Worm (Caenorhabditis elegans) whole organism, L1 larva: ENCODE data around the gene Y32G9A.5.

Experiments used
- C16A3.4 ChIP-seq: fragments of 150-350 bp; optimal IDR thresholded peaks from 2 replicates; lab custom pipeline; 2014; ENCODE audit warnings: missing biosample characterization, missing genetic modification characterization
- Y116A8C.19 ChIP-seq: sonication (generic microtip); optimal IDR thresholded peaks from 2 replicates; lab custom pipeline; 2016; ENCODE audit warnings: missing compliant biosample characterization, missing genetic modification characterization, borderline replicate concordance
- aha-1 ChIP-seq: fragments of 150-350 bp; optimal IDR thresholded peaks from 2 replicates; lab custom pipeline; 2014; ENCODE audit warnings: missing biosample characterization, missing genetic modification characterization
- alr-1 ChIP-seq: fragments of 200-800 bp; sonication (Bioruptor generic); optimal IDR thresholded peaks from 2 replicates; lab custom pipeline; 2018; ENCODE audit warnings: borderline replicate concordance, mild to moderate bottlenecking, missing genetic modification characterization, missing compliant biosample characterization
- aly-2 ChIP-seq: fragments of 150-350 bp; optimal IDR thresholded peaks from 2 replicates; lab custom pipeline; 2014; ENCODE audit warnings: missing biosample characterization, missing genetic modification characterization
- ama-1 ChIP-seq: fragments of 150-350 bp; optimal IDR thresholded peaks from 2 replicates; lab custom pipeline; 2014
- blmp-1 ChIP-seq: fragments of 150-350 bp; optimal IDR thresholded peaks from 2 replicates; lab custom pipeline; 2014; ENCODE audit warnings: missing biosample characterization, missing genetic modification characterization
- ceh-82 ChIP-seq, 3 experiments: fragments of 150-350 bp in 1 of 3; sonication (generic microtip) in 2 of 3; optimal IDR thresholded peaks; 2 replicates each; lab custom pipeline; 2014 to 2017; ENCODE audit warnings: missing biosample characterization in 3 of 3, missing genetic modification characterization in 3 of 3
- ceh-90 ChIP-seq: sonication (generic microtip); optimal IDR thresholded peaks from 2 replicates; lab custom pipeline; 2016; ENCODE audit warnings: missing genetic modification characterization, missing compliant biosample characterization
- dpl-1 ChIP-seq, 3 experiments: fragments of 150-350 bp in 2 of 3; sonication (generic microtip) in 1 of 3; optimal IDR thresholded peaks; 2 replicates each; lab custom pipeline; 2014 to 2017; ENCODE audit warnings: missing biosample characterization in 3 of 3, missing genetic modification characterization in 3 of 3, missing genetic modification reagents in 3 of 3
- egl-13 ChIP-seq: sonication (generic microtip); optimal IDR thresholded peaks from 2 replicates; lab custom pipeline; 2016; ENCODE audit warnings: missing genotype, missing genetic modification reagents, missing genetic modification characterization, missing compliant biosample characterization
- egl-27 ChIP-seq, 2 experiments: fragments of 150-350 bp in 1 of 2; sonication (generic microtip); optimal IDR thresholded peaks; 3 replicates each; lab custom pipeline; 2017 to 2018; ENCODE audit warnings: missing biosample characterization in 2 of 2, missing genetic modification characterization in 2 of 2, missing genetic modification reagents in 2 of 2
- fkh-10 ChIP-seq: sonication (generic microtip); optimal IDR thresholded peaks from 2 replicates; lab custom pipeline; 2017; ENCODE audit warnings: missing biosample characterization, missing genetic modification reagents, missing genetic modification characterization
- fkh-4 ChIP-seq: sonication (generic microtip); optimal IDR thresholded peaks from 2 replicates; lab custom pipeline; 2016; ENCODE audit warnings: missing compliant biosample characterization, missing genetic modification characterization, borderline replicate concordance
- fos-1 ChIP-seq: fragments of 150-350 bp; optimal IDR thresholded peaks from 2 replicates; lab custom pipeline; 2014; ENCODE audit warnings: missing biosample characterization, missing genetic modification characterization
- grh-1 ChIP-seq: fragments of 200-800 bp; sonication (Bioruptor generic); IDR thresholded peaks from 2 replicates; pipeline ENCODE4 v1.3.6; 2022; ENCODE audit warnings: missing genetic modification reagents, missing genetic modification characterization, missing compliant biosample characterization
- hlh-17 ChIP-seq: fragments of 200-800 bp; sonication (Bioruptor generic); optimal IDR thresholded peaks from 2 replicates; lab custom pipeline; 2018; ENCODE audit warnings: missing genetic modification characterization, mild to moderate bottlenecking, missing compliant biosample characterization, moderate library complexity, borderline replicate concordance
- hlh-4 ChIP-seq: sonication (generic microtip); optimal IDR thresholded peaks from 2 replicates; lab custom pipeline; 2016; ENCODE audit warnings: mild to moderate bottlenecking, missing genetic modification characterization, missing compliant biosample characterization
- hpl-2 ChIP-seq: fragments of 150-350 bp; optimal IDR thresholded peaks from 2 replicates; lab custom pipeline; 2014; ENCODE audit warnings: missing biosample characterization, missing genetic modification reagents, missing genetic modification characterization
- isw-1 ChIP-seq: fragments of 200-800 bp; sonication (Bioruptor generic); IDR thresholded peaks from 2 replicates; pipeline ENCODE4 v1.3.6; 2022; ENCODE audit warnings: missing genetic modification characterization, missing compliant biosample characterization
- jun-1 ChIP-seq: fragments of 150-350 bp; optimal IDR thresholded peaks from 2 replicates; lab custom pipeline; 2014; ENCODE audit warnings: missing biosample characterization, missing genetic modification reagents, missing genetic modification characterization
- lin-13 ChIP-seq: fragments of 150-350 bp; optimal IDR thresholded peaks from 2 replicates; lab custom pipeline; 2014; ENCODE audit warnings: missing biosample characterization, missing genetic modification reagents, missing genetic modification characterization
- lin-14 ChIP-seq: fragments of 200-800 bp; sonication (Bioruptor generic); optimal IDR thresholded peaks from 2 replicates; lab custom pipeline; 2018; ENCODE audit warnings: mild to moderate bottlenecking, missing genetic modification characterization, moderate library complexity, missing compliant biosample characterization
- lin-15B ChIP-seq: fragments of 150-350 bp; sonication (generic microtip); optimal IDR thresholded peaks from 3 replicates; lab custom pipeline; 2014; ENCODE audit warnings: missing biosample characterization, missing genetic modification characterization
- lin-35 ChIP-seq, 2 experiments: fragments of 150-350 bp; optimal IDR thresholded peaks; 2 replicates each; lab custom pipeline; 2014; ENCODE audit warnings: missing biosample characterization in 2 of 2, missing genetic modification characterization in 2 of 2, missing genetic modification reagents in 2 of 2
- lir-3 ChIP-seq: sonication (generic microtip); optimal IDR thresholded peaks from 2 replicates; lab custom pipeline; 2016; ENCODE audit warnings: mild to moderate bottlenecking, missing genetic modification characterization, moderate library complexity, missing compliant biosample characterization; ENCODE audit not compliant: poor library complexity
- lsy-2 ChIP-seq, 2 experiments: fragments of 150-350 bp; optimal IDR thresholded peaks; 2 replicates each; lab custom pipeline; 2014; ENCODE audit warnings: missing biosample characterization in 2 of 2, missing genetic modification characterization in 2 of 2
- mdl-1 ChIP-seq, 2 experiments: fragments of 150-350 bp; optimal IDR thresholded peaks; 2 replicates each; lab custom pipeline; 2014 to 2017; ENCODE audit warnings: missing biosample characterization in 2 of 2, missing genetic modification characterization in 2 of 2, inconsistent platforms in 1 of 2
- nhr-12 ChIP-seq: sonication (generic microtip); optimal IDR thresholded peaks from 2 replicates; lab custom pipeline; 2017; ENCODE audit warnings: missing biosample characterization, missing genetic modification characterization
- nhr-20 ChIP-seq: sonication (generic microtip); optimal IDR thresholded peaks from 2 replicates; lab custom pipeline; 2016; ENCODE audit warnings: mild to moderate bottlenecking, missing genetic modification characterization, missing compliant biosample characterization
- nhr-237 ChIP-seq: fragments of 150-350 bp; optimal IDR thresholded peaks from 2 replicates; lab custom pipeline; 2014; ENCODE audit warnings: missing biosample characterization, missing genetic modification characterization
- nhr-28 ChIP-seq: fragments of 150-350 bp; optimal IDR thresholded peaks from 2 replicates; lab custom pipeline; 2014; ENCODE audit warnings: missing biosample characterization, missing genetic modification characterization
- nhr-47 ChIP-seq: sonication (generic microtip); optimal IDR thresholded peaks from 2 replicates; lab custom pipeline; 2016; ENCODE audit warnings: mild to moderate bottlenecking, missing genetic modification characterization, moderate library complexity, missing compliant biosample characterization
- nhr-71 ChIP-seq: sonication (generic microtip); optimal IDR thresholded peaks from 2 replicates; lab custom pipeline; 2016; ENCODE audit warnings: mild to moderate bottlenecking, missing genetic modification characterization, moderate library complexity, missing compliant biosample characterization
- nhr-76 ChIP-seq: sonication (generic microtip); optimal IDR thresholded peaks from 2 replicates; lab custom pipeline; 2017; ENCODE audit warnings: missing biosample characterization, missing genetic modification characterization
- nhr-77 ChIP-seq: fragments of 150-350 bp; optimal IDR thresholded peaks from 2 replicates; lab custom pipeline; 2014; ENCODE audit warnings: missing biosample characterization, missing genetic modification characterization
- nhr-85 ChIP-seq: sonication (generic microtip); peaks from one replicate; lab custom pipeline; 2016; ENCODE audit warnings: missing genetic modification characterization, inconsistent platforms, missing compliant biosample characterization
- nhr-90 ChIP-seq: sonication (generic microtip); optimal IDR thresholded peaks from 2 replicates; lab custom pipeline; 2016; ENCODE audit warnings: mild to moderate bottlenecking, missing genetic modification characterization, missing compliant biosample characterization; ENCODE audit not compliant: poor library complexity
- pag-3 ChIP-seq: sonication (generic microtip); optimal IDR thresholded peaks from 2 replicates; lab custom pipeline; 2017; ENCODE audit warnings: missing genetic modification characterization, mild to moderate bottlenecking, missing compliant biosample characterization, antibody characterized with exemption, borderline replicate concordance; ENCODE audit not compliant: insufficient read depth
- pax-3 ChIP-seq: fragments of 200-800 bp; sonication (Bioruptor generic); optimal IDR thresholded peaks from 2 replicates; lab custom pipeline; 2018; ENCODE audit warnings: mild to moderate bottlenecking, missing genetic modification characterization, moderate library complexity, missing compliant biosample characterization
- pqm-1 ChIP-seq: sonication (generic microtip); optimal IDR thresholded peaks from 3 replicates; lab custom pipeline; 2017; ENCODE audit warnings: missing biosample characterization, missing genetic modification characterization
- sptf-1 ChIP-seq: fragments of 150-350 bp; optimal IDR thresholded peaks from 2 replicates; lab custom pipeline; 2014; ENCODE audit warnings: missing biosample characterization, missing genetic modification characterization
- tbx-2 ChIP-seq: sonication (generic microtip); optimal IDR thresholded peaks from 2 replicates; lab custom pipeline; 2016; ENCODE audit warnings: missing genetic modification characterization, missing compliant biosample characterization
- unc-30 ChIP-seq: sonication (generic microtip); optimal IDR thresholded peaks from 2 replicates; lab custom pipeline; 2017; ENCODE audit warnings: missing biosample characterization, missing genetic modification characterization
- unc-62 ChIP-seq: fragments of 150-350 bp; optimal IDR thresholded peaks from 2 replicates; lab custom pipeline; 2014; ENCODE audit warnings: missing biosample characterization, missing genetic modification reagents, missing genetic modification characterization
- unc-98 ChIP-seq: fragments of 200-800 bp; sonication (Bioruptor generic); IDR thresholded peaks from 2 replicates; pipeline ENCODE4 v1.3.6; 2022; ENCODE audit warnings: missing genetic modification characterization, missing compliant biosample characterization
- vab-15 ChIP-seq: sonication (generic microtip); optimal IDR thresholded peaks from 2 replicates; lab custom pipeline; 2017; ENCODE audit warnings: missing genotype, mild to moderate bottlenecking, missing genetic modification characterization, missing compliant biosample characterization
- xbp-1 ChIP-seq: sonication (generic microtip); optimal IDR thresholded peaks from 2 replicates; lab custom pipeline; 2016; ENCODE audit warnings: missing genetic modification characterization, missing compliant biosample characterization
- zag-1 ChIP-seq: fragments of 150-350 bp; optimal IDR thresholded peaks from 2 replicates; lab custom pipeline; 2014; ENCODE audit warnings: missing biosample characterization, missing genetic modification characterization
- zip-4 ChIP-seq: fragments of 200-800 bp; sonication (Bioruptor generic); optimal IDR thresholded peaks from 2 replicates; lab custom pipeline; 2018; ENCODE audit warnings: mild to moderate bottlenecking, missing genetic modification characterization, moderate library complexity, missing compliant biosample characterization
- ztf-11 ChIP-seq, 2 experiments: sonication (generic microtip); optimal IDR thresholded peaks; 2 replicates each; lab custom pipeline; 2016 to 2017; ENCODE audit warnings: missing genetic modification characterization in 2 of 2, missing biosample characterization in 1 of 2, missing compliant biosample characterization in 1 of 2

The Y32G9A.5 gene

ce11 chrV:1868596-1869263 is 38.7 kb upstream of the Y32G9A.5 start, which contains the start of gene knl-3 (continued):
- TF ChIP-seq ceh-82 (tag; optimal IDR thresholded peaks at IDR 0.05; lab: Kevin White, UChicago) (peak; percentile 95 to 96 (median 95)), ama-1 (lab: Kevin White, UChicago) (no peak), fos-1 (tag; lab: Kevin White, UChicago) (peak; percentile 71), unc-30 (no peak), nhr-237 (tag; lab: Kevin White, UChicago) (peak; percentile 42), lin-14 (GFP tag; lab: Kevin White, UChicago) (peak; percentile 96), pag-3 (tag; lab: Kevin White, UChicago) (no peak), nhr-28 (tag; lab: Kevin White, UChicago) (no peak), dpl-1 (GFP tag; optimal IDR thresholded peaks at IDR 0.05; lab: Kevin White, UChicago) (peak; percentile 97 to 98 (median 98)), ztf-11 (tag; optimal IDR thresholded peaks at IDR 0.05; lab: Kevin White, UChicago) (peak in 1 of 2 experiments; percentile 70), jun-1 (tag; lab: Kevin White, UChicago) (peak; percentile 74), lin-13 (GFP tag; lab: Kevin White, UChicago) (peak; percentile 78), sptf-1 (tag; lab: Kevin White, UChicago) (no peak), ceh-90 (tag; lab: Kevin White, UChicago) (peak; percentile 40), unc-98 (GFP tag; lab: Robert Waterston, UW) (peak; percentile 38; the same call in 1 of the 2 replicates), nhr-12 (tag; lab: Kevin White, UChicago) (no peak), egl-13 (tag; lab: Kevin White, UChicago) (peak; percentile 77), nhr-90 (peak; percentile 88), pqm-1 (tag; lab: Kevin White, UChicago) (no peak), zag-1 (tag; lab: Kevin White, UChicago) (peak; percentile 61), nhr-76 (tag; lab: Kevin White, UChicago) (peak; percentile 72), fkh-4 (tag; lab: Kevin White, UChicago) (peak; percentile 40), lin-35 (GFP tag; optimal IDR thresholded peaks at IDR 0.05; lab: Kevin White, UChicago) (peak; percentile 96 to 98), lin-15B (tag; lab: Kevin White, UChicago) (peak; percentile 89), nhr-20 (peak; percentile 89), alr-1 (tag; lab: Kevin White, UChicago) (no peak), C16A3.4 (tag; lab: Kevin White, UChicago) (peak; percentile 85), mdl-1 (tag; optimal IDR thresholded peaks at IDR 0.05; lab: Kevin White, UChicago) (peak in 1 of 2 experiments; percentile 84), unc-62 (GFP tag; lab: Kevin White, UChicago) (no peak), hpl-2 (no peak), grh-1 (GFP tag; lab: Robert Waterston, UW) (peak; percentile 88), blmp-1 (tag; lab: Kevin White, UChicago) (peak; percentile 52), isw-1 (peak; percentile 85), hlh-4 (tag; lab: Kevin White, UChicago) (no peak), zip-4 (GFP tag; lab: Kevin White, UChicago) (peak; percentile 64), aly-2 (tag; lab: Kevin White, UChicago) (peak; percentile 81), aha-1 (tag; lab: Kevin White, UChicago) (peak; percentile 55), xbp-1 (tag; lab: Kevin White, UChicago) (peak; percentile 86), vab-15 (tag; lab: Kevin White, UChicago) (peak; percentile 45), nhr-71 (peak; percentile 92), pax-3 (tag; lab: Kevin White, UChicago) (peak; percentile 83), fkh-10 (peak; percentile 61), nhr-85 (tag; lab: Kevin White, UChicago) (peak; percentile 92), Y116A8C.19 (tag; lab: Kevin White, UChicago) (no peak), lsy-2 (tag; optimal IDR thresholded peaks at IDR 0.05; lab: Kevin White, UChicago) (peak; percentile 91), tbx-2 (peak; percentile 90), lir-3 (no peak), nhr-47 (tag; lab: Kevin White, UChicago) (peak; percentile 93), nhr-77 (peak; percentile 76), egl-27 (tag; optimal IDR thresholded peaks at IDR 0.05; lab: Kevin White, UChicago) (no peak), hlh-17 (GFP tag; lab: Kevin White, UChicago) (no peak)
